Worm (Caenorhabditis elegans): ENCODE measurements around the gene C25F9.14.

The C25F9.14 gene

ce11 chrV:19436307-19436706, at the start of gene C25F9.14:
C25F9.14 (plus strand) TSS chrV:19436484.
- TF ChIP-seq cebp-1 (GFP tag; IDR thresholded peaks at IDR 0.05), result peak; percentile 51; the same call in 1 of the 2 replicates
- TF ChIP-seq cebp-1 (tag; optimal IDR thresholded peaks at IDR 0.05), result peak; percentile 80
- peak; percentile 51 for TF ChIP-seq nhr-80 (tag; optimal IDR thresholded peaks at IDR 0.05)
- no peak for TF ChIP-seq mel-28 (tag; optimal IDR thresholded peaks at IDR 0.05; ENCODE audit: borderline replicate concordance)
- no peak for TF ChIP-seq Y95B8A.8 (GFP tag; IDR thresholded peaks at IDR 0.05)
- TF ChIP-seq dox-1 (GFP tag; IDR thresholded peaks at IDR 0.05), result no peak
- no peak for TF ChIP-seq snpc-1.3 (tag; optimal IDR thresholded peaks at IDR 0.05; ENCODE audit: insufficient read depth)

- TF ChIP-seq madf-10 (tag; optimal IDR thresholded peaks at IDR 0.05) (no peak), ets-4 (GFP tag; optimal IDR thresholded peaks at IDR 0.05) (no peak), ztf-3 (GFP tag; optimal IDR thresholded peaks at IDR 0.05) (no peak), Y53F4B.3 (GFP tag; IDR thresholded peaks at IDR 0.05) (no peak), F57A8.1 (GFP tag; optimal IDR thresholded peaks at IDR 0.05) (no peak), xnd-1 (tag; optimal IDR thresholded peaks at IDR 0.05) (no peak), lin-26 (GFP tag; IDR thresholded peaks at IDR 0.05) (no peak), ztf-28 (GFP tag; IDR thresholded peaks at IDR 0.05) (no peak), cebp-2 (GFP tag; IDR thresholded peaks at IDR 0.05) (no peak), T07F8.4 (tag; optimal IDR thresholded peaks at IDR 0.05) (no peak), snpc-3.4 (tag; optimal IDR thresholded peaks at IDR 0.05) (no peak)
Observed at ce11 chrV:19390029-19390428, 46.3 kb upstream of the C25F9.14 start, which contains the start of gene slcr-46.2. slcr-46.2 (minus strand) TSS chrV:19390129.

ce11 chrV:19391242-19391641, 45.0 kb upstream of the C25F9.14 start:
- no peak for TF ChIP-seq mel-28 (tag; optimal IDR thresholded peaks at IDR 0.05; ENCODE audit: borderline replicate concordance)
- peak; percentile 76 for TF ChIP-seq hmg-1.2 (GFP tag; IDR thresholded peaks at IDR 0.05)

- TF ChIP-seq B0035.1 (tag; optimal IDR thresholded peaks at IDR 0.05) (no peak), die-1 (tag; optimal IDR thresholded peaks at IDR 0.05) (no peak), ztf-18 (tag; optimal IDR thresholded peaks at IDR 0.05) (no peak), tbp1 (GFP tag; optimal IDR thresholded peaks at IDR 0.05) (peak; percentile 35), him-1 (tag; optimal IDR thresholded peaks at IDR 0.05) (no peak), rpc-1 (optimal IDR thresholded peaks at IDR 0.05) (no peak), rpc-1 (tag; optimal IDR thresholded peaks at IDR 0.05) (peak; percentile 46)
Observed at ce11 chrV:19394750-19395149, 41.5 kb upstream of the C25F9.14 start, which contains the start of gene C25F9.8. C25F9.8 (plus strand) TSS chrV:19395050.

DNA sequence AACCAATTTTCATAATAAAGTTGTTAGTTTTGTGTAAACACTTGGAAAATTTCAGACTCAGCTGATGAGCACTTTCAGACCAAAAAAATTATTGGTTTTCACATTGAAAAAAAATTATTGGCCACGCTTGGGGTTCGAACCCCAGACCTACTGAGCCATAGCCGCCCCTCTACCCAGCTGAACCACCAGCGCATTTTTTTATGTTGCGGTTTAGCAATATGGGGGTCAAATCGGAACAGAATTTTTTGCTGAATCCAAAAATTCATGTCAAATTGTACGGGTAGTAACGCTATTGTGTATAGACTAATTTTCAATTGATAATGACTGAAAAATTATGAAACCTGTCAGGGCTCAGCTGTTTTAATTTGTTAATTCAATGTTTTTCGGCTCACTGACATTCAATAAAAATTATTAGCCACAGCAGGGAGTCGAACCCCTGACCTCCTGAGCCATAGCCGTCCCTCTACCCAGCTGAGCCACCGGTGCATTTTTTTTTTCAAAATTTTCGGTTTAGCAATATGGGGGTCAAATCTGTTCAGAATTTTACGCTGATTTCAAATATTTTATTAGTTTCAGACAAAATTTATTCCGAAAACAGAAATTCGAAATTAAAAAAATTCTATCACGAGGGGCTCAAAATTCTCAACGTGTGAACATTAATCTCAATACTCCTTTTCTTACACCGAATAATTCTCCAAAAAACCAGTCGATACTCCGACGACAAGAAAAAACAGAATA, 39.5 kb upstream of the C25F9.14 start:
- TF ChIP-seq tbp1 (GFP tag; optimal IDR thresholded peaks at IDR 0.05) (peak; percentile 78), Y95B8A.8 (GFP tag; IDR thresholded peaks at IDR 0.05) (no peak), rpc-1 (optimal IDR thresholded peaks at IDR 0.05) (peak; percentile 22), rpc-1 (tag; optimal IDR thresholded peaks at IDR 0.05) (peak; percentile 66), ama-1 (optimal IDR thresholded peaks at IDR 0.05) (no peak), ama-1 (GFP tag; optimal IDR thresholded peaks at IDR 0.05) (no peak), B0261.1 (tag; optimal IDR thresholded peaks at IDR 0.05) (peak; percentile 37), ztf-18 (tag; optimal IDR thresholded peaks at IDR 0.05) (peak; percentile 4)

ce11 chrV:19398396-19398795, 37.9 kb upstream of the C25F9.14 start:
- TF ChIP-seq mes-4 (tag; optimal IDR thresholded peaks at IDR 0.05) (no peak), rpc-1 (optimal IDR thresholded peaks at IDR 0.05) (peak; percentile 8), rpc-1 (tag; optimal IDR thresholded peaks at IDR 0.05) (peak; percentile 56), egrh-3 (GFP tag; IDR thresholded peaks at IDR 0.05) (no peak), tbp1 (GFP tag; optimal IDR thresholded peaks at IDR 0.05) (peak; percentile 64), ztf-3 (GFP tag; optimal IDR thresholded peaks at IDR 0.05) (no peak)
